Fruit fly (Drosophila melanogaster): ENCODE measurements around the gene Ziz.
A peak's percentile ranks its signal among the peaks of the same experiment; 100 is the strongest.

The Ziz gene

dm6 chr2L:7431861-7432601 is 64.1 kb downstream of the Ziz start:
- no peak for TF ChIP-seq CTCF (optimal IDR thresholded peaks at IDR 0.05)
- TF ChIP-seq CG8478 (optimal IDR thresholded peaks at IDR 0.05) = no peak

dm6 chr2L:7430313-7430712 is 65.8 kb downstream of the Ziz start:
- no peak for TF ChIP-seq CTCF (optimal IDR thresholded peaks at IDR 0.05)
- no peak for TF ChIP-seq CG8478 (optimal IDR thresholded peaks at IDR 0.05)

- no peak for TF ChIP-seq CG8478 (optimal IDR thresholded peaks at IDR 0.05)
- no peak for TF ChIP-seq CTCF (optimal IDR thresholded peaks at IDR 0.05)
These were observed 68.3 kb downstream of the Ziz start for dm6 chr2L:7427786-7428137.

- TF ChIP-seq CG8478 (optimal IDR thresholded peaks at IDR 0.05) = no peak
- TF ChIP-seq CTCF (optimal IDR thresholded peaks at IDR 0.05) = peak; percentile 43 to 60
These were observed 68.9 kb downstream of the Ziz start for dm6 chr2L:7427067-7427785.

- no peak for TF ChIP-seq CG8478 (optimal IDR thresholded peaks at IDR 0.05)
- TF ChIP-seq CTCF (optimal IDR thresholded peaks at IDR 0.05) = no peak
These were observed 69.6 kb downstream of the Ziz start, which contains the start of gene muc for dm6 chr2L:7426326-7427066. muc (plus strand) TSS chr2L:7426866.

- TF ChIP-seq CG8478 (optimal IDR thresholded peaks at IDR 0.05) = no peak
- TF ChIP-seq CTCF (optimal IDR thresholded peaks at IDR 0.05) = no peak
These were observed 70.4 kb downstream of the Ziz start for dm6 chr2L:7425690-7426056.

dm6 chr2L:7424907-7425689 is 71.0 kb downstream of the Ziz start:
- TF ChIP-seq CTCF (optimal IDR thresholded peaks at IDR 0.05) (no peak), CG8478 (optimal IDR thresholded peaks at IDR 0.05) (no peak)

dm6 chr2L:7424282-7424905 is 71.7 kb downstream of the Ziz start:
- TF ChIP-seq CTCF (optimal IDR thresholded peaks at IDR 0.05) = no peak
- TF ChIP-seq CG8478 (optimal IDR thresholded peaks at IDR 0.05) = no peak

- TF ChIP-seq CTCF (optimal IDR thresholded peaks at IDR 0.05) = peak; percentile 78 to 79
- no peak for TF ChIP-seq CG8478 (optimal IDR thresholded peaks at IDR 0.05)
These were observed 72.7 kb downstream of the Ziz start for dm6 chr2L:7423333-7423895.

All from S2 (cell line).